Worm (Caenorhabditis elegans): Measurements from ENCODE around the gene arrd-9.

Gene arrd-9

ce11 chrII:12462244-12462643 is 18.5 kb downstream of the arrd-9 start, which contains the start of gene F15A4.2:
Gene F15A4.2 (plus strand): TSS chrII:12462544.
- TF ChIP-seq ceh-9 (tag; optimal IDR thresholded peaks at IDR 0.05) (no peak), ZK546.5 (tag; optimal IDR thresholded peaks at IDR 0.05) (no peak), mml-1 (tag; optimal IDR thresholded peaks at IDR 0.05) (no peak), nhr-67 (tag; optimal IDR thresholded peaks at IDR 0.05) (no peak), nhr-12 (tag; optimal IDR thresholded peaks at IDR 0.05) (no peak), eor-1 (tag; optimal IDR thresholded peaks at IDR 0.05) (no peak), mdl-1 (tag; optimal IDR thresholded peaks at IDR 0.05) (no peak), skn-1 (tag; optimal IDR thresholded peaks at IDR 0.05) (no peak), zag-1 (tag; optimal IDR thresholded peaks at IDR 0.05) (no peak)

DNA sequence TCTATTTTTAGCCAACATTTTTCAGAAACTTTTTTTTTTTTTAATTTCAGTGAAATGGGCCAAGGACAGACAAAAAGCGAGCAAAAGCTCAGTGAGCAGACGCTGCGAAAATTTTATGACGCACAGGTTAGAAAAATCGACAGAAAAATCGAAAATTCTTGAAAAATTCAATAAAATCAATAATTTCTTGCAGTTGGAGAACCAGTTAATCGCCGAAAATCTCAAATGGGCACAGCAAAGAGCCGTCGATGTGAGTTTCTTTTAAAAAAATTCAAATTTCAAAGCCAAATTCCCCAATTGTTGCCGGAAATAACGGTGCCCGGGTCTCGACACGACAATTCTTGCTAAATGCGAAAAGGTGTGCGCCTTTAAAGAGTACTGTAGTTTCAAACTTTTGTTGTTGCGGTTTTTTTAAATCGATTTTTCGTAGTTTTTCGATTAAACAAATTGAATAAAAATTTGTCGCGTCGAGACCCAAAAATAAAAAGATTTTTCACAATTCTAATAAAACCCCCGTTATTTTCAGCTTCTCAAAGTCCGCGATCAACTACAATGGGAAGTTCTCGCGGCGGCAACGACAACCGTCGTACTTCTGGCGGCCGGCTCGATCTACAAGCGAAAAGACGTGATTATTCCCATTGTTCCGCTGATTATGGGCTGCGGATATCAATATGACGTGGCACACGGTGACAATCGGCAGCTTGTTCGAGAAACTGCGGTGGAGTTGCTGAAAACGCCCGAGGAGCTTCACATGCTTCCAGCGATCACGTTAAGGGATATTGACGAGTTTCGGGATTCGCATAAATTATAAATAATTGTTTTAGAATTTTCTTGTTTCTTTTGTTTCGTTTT is 19.9 kb downstream of the arrd-9 start, which contains the start of gene tag-280:
Gene tag-280 (plus strand): TSS at position 51 of the 852 bp plus-strand sequence.
- TF ChIP-seq mml-1 (tag; optimal IDR thresholded peaks at IDR 0.05) (no peak), lsy-12 (tag; optimal IDR thresholded peaks at IDR 0.05) (no peak), pha-4 (tag; optimal IDR thresholded peaks at IDR 0.05) (no peak), hmg-11 (tag; optimal IDR thresholded peaks at IDR 0.05) (no peak), lin-15B (tag; optimal IDR thresholded peaks at IDR 0.05) (no peak), nhr-28 (tag; optimal IDR thresholded peaks at IDR 0.05) (no peak), skn-1 (tag; optimal IDR thresholded peaks at IDR 0.05) (no peak), ceh-82 (tag; optimal IDR thresholded peaks at IDR 0.05) (no peak), snpc-4 (tag; optimal IDR thresholded peaks at IDR 0.05) (no peak), jun-1 (tag; optimal IDR thresholded peaks at IDR 0.05) (no peak), ztf-11 (tag; optimal IDR thresholded peaks at IDR 0.05) (no peak), unc-39 (tag; optimal IDR thresholded peaks at IDR 0.05) (no peak), nhr-43 (tag; optimal IDR thresholded peaks at IDR 0.05; ENCODE audit: poor library complexity, severe bottlenecking) (no peak), lin-39 (tag; optimal IDR thresholded peaks at IDR 0.05) (no peak), pqm-1 (tag; optimal IDR thresholded peaks at IDR 0.05) (no peak), nhr-25 (tag; optimal IDR thresholded peaks at IDR 0.05) (no peak), nhr-76 (tag; optimal IDR thresholded peaks at IDR 0.05) (no peak), unc-62 (GFP tag; optimal IDR thresholded peaks at IDR 0.05) (no peak)

DNA sequence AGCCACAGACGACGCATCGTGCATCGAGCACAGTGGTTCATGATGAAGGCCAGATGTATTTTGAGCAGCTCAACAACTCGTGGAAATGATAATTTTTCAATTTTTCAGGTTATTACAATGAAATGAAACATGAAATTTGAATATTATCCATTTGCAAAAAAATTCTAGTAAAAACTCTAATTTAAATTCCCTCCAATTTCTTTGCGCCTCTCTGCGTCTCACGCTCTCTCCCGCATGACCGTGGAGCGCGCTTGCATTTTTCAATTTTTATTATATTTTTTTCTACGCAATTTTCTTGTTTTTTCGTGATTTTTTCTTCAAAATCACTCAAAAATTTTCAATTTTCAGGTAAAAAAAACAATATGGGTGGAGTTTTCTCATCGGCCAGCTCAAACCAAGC is 21.3 kb downstream of the arrd-9 start, which contains the start of gene tag-281:
Gene tag-281 (plus strand): TSS at position 340 of the 400 bp plus-strand sequence.
- TF ChIP-seq jun-1 (tag; optimal IDR thresholded peaks at IDR 0.05) = peak; percentile 52
- TF ChIP-seq fos-1 (tag; optimal IDR thresholded peaks at IDR 0.05) = no peak
- TF ChIP-seq unc-39 (tag; optimal IDR thresholded peaks at IDR 0.05) = no peak
- no peak for TF ChIP-seq zag-1 (tag; optimal IDR thresholded peaks at IDR 0.05)
- no peak for TF ChIP-seq aly-2 (tag; optimal IDR thresholded peaks at IDR 0.05)
- TF ChIP-seq R02D3.7 (tag; optimal IDR thresholded peaks at IDR 0.05) = peak; percentile 72
- no peak for TF ChIP-seq nhr-25 (tag; optimal IDR thresholded peaks at IDR 0.05)
- no peak for TF ChIP-seq ceh-9 (tag; optimal IDR thresholded peaks at IDR 0.05)
- no peak for TF ChIP-seq nhr-12 (tag; optimal IDR thresholded peaks at IDR 0.05)
- TF ChIP-seq nhr-77 (tag; optimal IDR thresholded peaks at IDR 0.05) = no peak
- peak; percentile 33 for TF ChIP-seq fkh-10 (GFP tag; optimal IDR thresholded peaks at IDR 0.05)
- TF ChIP-seq nhr-28 (tag; optimal IDR thresholded peaks at IDR 0.05) = no peak
- no peak for TF ChIP-seq elt-3 (tag; optimal IDR thresholded peaks at IDR 0.05)
- TF ChIP-seq nhr-237 (tag; optimal IDR thresholded peaks at IDR 0.05) = no peak
- TF ChIP-seq egl-27 (tag; optimal IDR thresholded peaks at IDR 0.05) = no peak
- TF ChIP-seq ceh-16 (tag; optimal IDR thresholded peaks at IDR 0.05) = no peak
- TF ChIP-seq elt-2 (tag; optimal IDR thresholded peaks at IDR 0.05) = no peak
- no peak for TF ChIP-seq nhr-76 (tag; optimal IDR thresholded peaks at IDR 0.05)
- TF ChIP-seq mdl-1 (tag; optimal IDR thresholded peaks at IDR 0.05) = no peak
- peak; percentile 69 for TF ChIP-seq snpc-4 (tag; optimal IDR thresholded peaks at IDR 0.05)
- no peak for TF ChIP-seq daf-12 (tag; optimal IDR thresholded peaks at IDR 0.05)
- peak; percentile 52 for TF ChIP-seq ceh-28 (tag; optimal IDR thresholded peaks at IDR 0.05)
- no peak for TF ChIP-seq ztf-11 (tag; optimal IDR thresholded peaks at IDR 0.05)
- TF ChIP-seq nhr-23 (tag; optimal IDR thresholded peaks at IDR 0.05) = peak; percentile 91
- peak; percentile 22 for TF ChIP-seq hmg-11 (tag; optimal IDR thresholded peaks at IDR 0.05)
- no peak for TF ChIP-seq nhr-11 (tag; optimal IDR thresholded peaks at IDR 0.05)
- no peak for TF ChIP-seq ztf-4 (tag; optimal IDR thresholded peaks at IDR 0.05)
- TF ChIP-seq tbx-2 (tag; optimal IDR thresholded peaks at IDR 0.05) = peak; percentile 6
- TF ChIP-seq elt-1 (tag; optimal IDR thresholded peaks at IDR 0.05) = no peak
- TF ChIP-seq lin-39 (tag; optimal IDR thresholded peaks at IDR 0.05) = peak; percentile 49
- peak; percentile 52 for TF ChIP-seq skn-1 (tag; optimal IDR thresholded peaks at IDR 0.05)
- TF ChIP-seq mml-1 (tag; optimal IDR thresholded peaks at IDR 0.05) = no peak
- no peak for TF ChIP-seq nhr-43 (tag; optimal IDR thresholded peaks at IDR 0.05; ENCODE audit: poor library complexity, severe bottlenecking)
- TF ChIP-seq sea-2 (GFP tag; optimal IDR thresholded peaks at IDR 0.05) = no peak
- TF ChIP-seq ZK546.5 (tag; optimal IDR thresholded peaks at IDR 0.05) = no peak
- no peak for TF ChIP-seq ama-1 (optimal IDR thresholded peaks at IDR 0.05)
- TF ChIP-seq eor-1 (tag; optimal IDR thresholded peaks at IDR 0.05) = no peak
- TF ChIP-seq egl-5 (tag; optimal IDR thresholded peaks at IDR 0.05) = peak; percentile 52
- TF ChIP-seq ceh-82 (tag; optimal IDR thresholded peaks at IDR 0.05) = peak; percentile 44
- TF ChIP-seq lsy-12 (tag; optimal IDR thresholded peaks at IDR 0.05) = no peak
- peak; percentile 92 for TF ChIP-seq lin-15B (tag; optimal IDR thresholded peaks at IDR 0.05)
- peak; percentile 87 for TF ChIP-seq pha-4 (tag; optimal IDR thresholded peaks at IDR 0.05)
